Worm (Caenorhabditis elegans): ENCODE results near the gene ndua-12.
A peak's percentile ranks its signal among the peaks of the same experiment; 100 is the strongest.
"Not testable (repeated sequence)": the region's sequence is repeated elsewhere in the genome, so short reads cannot be mapped to it uniquely, and the experiment has no call there.

The ndua-12 gene

DNA sequence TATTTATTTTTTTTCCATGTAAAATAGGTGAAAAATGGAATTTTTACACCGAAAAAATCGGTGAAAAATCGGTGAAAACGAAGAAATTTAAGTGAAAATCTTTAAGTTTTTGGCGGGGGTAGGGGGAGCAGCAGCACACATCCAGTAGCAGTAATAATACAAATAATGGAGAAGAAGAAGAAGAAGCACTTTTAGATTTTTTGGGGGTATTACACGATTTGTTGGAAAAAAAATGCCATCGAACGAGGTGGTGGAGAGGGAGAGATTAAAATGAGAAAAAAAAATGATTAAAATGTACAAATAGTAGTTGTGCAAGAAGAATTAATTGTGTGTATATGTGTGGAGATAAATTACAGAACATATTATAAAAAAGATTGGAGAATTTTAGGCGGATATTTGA is 41.5 kb downstream of the ndua-12 start:
- TF ChIP-seq klf-2 (GFP tag; conservative IDR thresholded peaks at IDR 0.05) = no peak
- TF ChIP-seq ztf-23 (GFP tag; IDR thresholded peaks at IDR 0.05) = no peak
- no peak for TF ChIP-seq ztf-29 (GFP tag; IDR thresholded peaks at IDR 0.05)
- TF ChIP-seq T22C8.4 (GFP tag; IDR thresholded peaks at IDR 0.05) = no peak
- TF ChIP-seq med-1 (GFP tag; optimal IDR thresholded peaks at IDR 0.05; ENCODE audit: insufficient read depth) = no peak
- TF ChIP-seq tab-1 (GFP tag; IDR thresholded peaks at IDR 0.05) = no peak
- no peak for TF ChIP-seq ref-1 (GFP tag; conservative IDR thresholded peaks at IDR 0.05)

DNA sequence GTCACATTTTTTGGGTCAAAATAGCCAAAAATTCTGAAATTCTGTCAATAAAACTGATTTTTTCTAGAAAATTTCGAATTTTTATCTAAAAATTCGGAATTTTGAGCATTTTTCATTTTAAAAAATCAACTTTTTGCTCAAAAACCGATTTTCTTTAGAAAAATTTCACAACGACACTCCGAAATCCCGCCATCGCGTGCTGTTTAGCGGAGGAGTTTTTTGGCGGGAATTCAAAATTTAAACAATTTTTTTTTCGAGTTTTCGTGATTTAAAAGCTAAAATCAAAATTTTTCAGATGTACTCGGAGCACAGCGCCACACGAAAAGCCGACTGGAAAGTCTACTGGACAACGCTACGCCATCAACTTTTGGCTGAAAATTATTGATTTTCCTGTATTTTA is 41.9 kb downstream of the ndua-12 start:
- no peak for TF ChIP-seq flt-1 (GFP tag; IDR thresholded peaks at IDR 0.05)
- no peak for TF ChIP-seq cog-1 (tag; optimal IDR thresholded peaks at IDR 0.05)
- no peak for TF ChIP-seq ztf-23 (GFP tag; IDR thresholded peaks at IDR 0.05)
- no peak for TF ChIP-seq T22C8.4 (GFP tag; IDR thresholded peaks at IDR 0.05)
- no peak for TF ChIP-seq tab-1 (GFP tag; IDR thresholded peaks at IDR 0.05)
- no peak for TF ChIP-seq ref-1 (GFP tag; conservative IDR thresholded peaks at IDR 0.05)
- TF ChIP-seq klf-2 (GFP tag; conservative IDR thresholded peaks at IDR 0.05) = no peak
- TF ChIP-seq med-1 (GFP tag; optimal IDR thresholded peaks at IDR 0.05; ENCODE audit: insufficient read depth) = no peak
- no peak for TF ChIP-seq ztf-29 (GFP tag; IDR thresholded peaks at IDR 0.05)

DNA sequence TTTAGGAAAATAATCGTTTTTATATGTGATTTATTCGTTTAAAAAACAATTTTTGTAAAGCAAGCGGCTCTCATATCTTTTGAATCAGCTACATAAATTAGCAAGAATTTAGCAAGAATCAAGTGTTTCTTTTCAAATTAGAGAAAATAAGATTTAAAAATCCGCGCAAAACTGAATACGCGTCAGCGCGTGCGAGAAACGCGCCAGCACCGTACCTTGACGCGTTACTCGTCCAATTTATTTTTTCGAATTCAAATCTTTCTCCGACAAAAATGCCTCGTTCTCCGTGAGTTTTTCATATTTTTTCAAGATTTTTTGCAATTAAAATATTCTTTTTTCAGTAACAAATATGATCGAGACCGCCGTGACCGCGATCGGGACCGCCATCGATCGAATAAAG is 43.4 kb downstream of the ndua-12 start, which contains the start of gene Y94H6A.3:
Gene Y94H6A.3 (plus strand): TSS at position 232 of the 400 bp plus-strand sequence.
- TF ChIP-seq ref-1 (GFP tag; conservative IDR thresholded peaks at IDR 0.05) (no peak), ztf-23 (GFP tag; IDR thresholded peaks at IDR 0.05) (0 out of 2 replicates have a peak, but pooled peaks have one; percentile 54), flt-1 (GFP tag; IDR thresholded peaks at IDR 0.05) (no peak; the same call in 1 of the 2 replicates), ztf-29 (GFP tag; IDR thresholded peaks at IDR 0.05) (no peak)

DNA sequence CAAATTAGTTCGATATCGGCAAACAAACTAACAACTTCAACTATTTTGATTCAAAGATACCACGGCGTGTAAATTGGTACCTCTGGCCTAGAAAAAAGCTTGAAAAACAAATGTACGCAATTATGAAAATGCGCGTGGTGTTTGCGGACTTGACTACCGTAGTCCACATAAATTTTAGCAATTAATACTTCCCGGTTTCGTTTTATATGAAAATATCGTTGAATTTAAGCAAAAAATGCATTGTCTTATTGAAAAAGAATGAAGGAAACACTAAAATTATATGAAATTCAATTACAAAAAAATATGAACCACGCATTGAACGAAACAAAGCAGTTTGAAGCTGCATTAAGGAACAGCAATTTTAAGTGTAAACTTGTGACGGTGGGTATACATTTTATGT is 44.7 kb downstream of the ndua-12 start, which contains the start of gene gpx-4:
Gene gpx-4 (minus strand): TSS at position 101 of the 400 bp plus-strand sequence.
- not testable (repeated sequence) for TF ChIP-seq flt-1, tab-1, T22C8.4 (GFP tag; IDR thresholded peaks at IDR 0.05)

DNA sequence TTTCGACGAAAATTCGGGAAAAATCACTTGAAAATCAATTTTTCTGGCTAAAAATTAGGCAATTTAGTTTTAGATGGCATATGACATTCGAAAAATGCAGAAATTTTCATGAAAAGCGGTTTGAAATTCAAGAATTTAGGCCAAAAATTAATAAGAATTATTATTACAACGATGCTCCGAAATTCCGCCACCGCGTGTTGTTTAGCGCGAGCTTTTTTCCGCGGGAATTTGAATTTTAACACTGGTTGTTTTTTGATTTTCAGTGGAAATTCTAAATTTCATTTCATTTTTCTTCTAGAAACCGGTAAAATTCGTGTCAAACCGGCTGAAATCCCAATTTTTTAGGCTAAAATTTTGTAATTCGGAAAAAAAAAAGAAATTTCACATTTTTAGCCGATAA is 49.0 kb downstream of the ndua-12 start:
- TF ChIP-seq cog-1 (tag; optimal IDR thresholded peaks at IDR 0.05) (no peak), klf-2 (GFP tag; conservative IDR thresholded peaks at IDR 0.05) (no peak), med-1 (GFP tag; optimal IDR thresholded peaks at IDR 0.05; ENCODE audit: insufficient read depth) (no peak), ztf-23 (GFP tag; IDR thresholded peaks at IDR 0.05) (no peak), ref-1 (GFP tag; conservative IDR thresholded peaks at IDR 0.05) (no peak), flt-1 (GFP tag; IDR thresholded peaks at IDR 0.05) (no peak), ztf-29 (GFP tag; IDR thresholded peaks at IDR 0.05) (no peak), tab-1 (GFP tag; IDR thresholded peaks at IDR 0.05) (no peak), T22C8.4 (GFP tag; IDR thresholded peaks at IDR 0.05) (no peak)

Measured in whole organism, midembryonic.